Fruit fly (Drosophila melanogaster): ENCODE data around the gene CG17260.

Gene CG17260

dm6 chr2L:3022986-3023385 is 14.0 kb upstream of the CG17260 start, which contains the start of the genes alpha4GT1 and Prp40 (continued):
- TF ChIP-seq CG6254 (GFP tag; optimal IDR thresholded peaks at IDR 0.05), result peak; percentile 70
- TF ChIP-seq CG4617 (GFP tag; optimal IDR thresholded peaks at IDR 0.05; ENCODE audit: borderline replicate concordance), result peak; percentile 89
- no peak for TF ChIP-seq ham (GFP tag; IDR thresholded peaks at IDR 0.05)
- TF ChIP-seq nerfin-1 (tag; optimal IDR thresholded peaks at IDR 0.05), result no peak
- no peak for TF ChIP-seq mirr (GFP tag; optimal IDR thresholded peaks at IDR 0.05)
- peak; percentile 39 for TF ChIP-seq Med (GFP tag)
- TF ChIP-seq nerfin-2 (GFP tag; IDR thresholded peaks at IDR 0.05; ENCODE audit: partially characterized antibody), result peak; percentile 84
- no peak for TF ChIP-seq CG1024 (GFP tag; IDR thresholded peaks at IDR 0.05)
- TF ChIP-seq grau (tag; optimal IDR thresholded peaks at IDR 0.05), result no peak
- no peak for TF ChIP-seq CG32532 (GFP tag; IDR thresholded peaks at IDR 0.05)
- TF ChIP-seq CG9797 (GFP tag; optimal IDR thresholded peaks at IDR 0.05), result peak; percentile 4
- TF ChIP-seq CG2678 (tag; optimal IDR thresholded peaks at IDR 0.05), result no peak
- TF ChIP-seq CG17359 (tag; optimal IDR thresholded peaks at IDR 0.05), result no peak
- peak; percentile 75 for TF ChIP-seq CG2116 (GFP tag; optimal IDR thresholded peaks at IDR 0.05)
- TF ChIP-seq CG8290 (GFP tag; optimal IDR thresholded peaks at IDR 0.05), result no peak
- no peak for TF ChIP-seq CG8290 (tag; optimal IDR thresholded peaks at IDR 0.05)
- peak; percentile 54 for TF ChIP-seq CG12659 (GFP tag; optimal IDR thresholded peaks at IDR 0.05)
- no peak for TF ChIP-seq Hr3 (GFP tag; optimal IDR thresholded peaks at IDR 0.05)
- TF ChIP-seq CG13287 (GFP tag; IDR thresholded peaks at IDR 0.05; ENCODE audit: partially characterized antibody), result peak; percentile 87
- TF ChIP-seq fd3F (GFP tag; optimal IDR thresholded peaks at IDR 0.05), result no peak
- no peak for TF ChIP-seq CG3847 (GFP tag; IDR thresholded peaks at IDR 0.05)
- no peak for TF ChIP-seq dati (GFP tag; IDR thresholded peaks at IDR 0.05)
- no peak for TF ChIP-seq prd (optimal IDR thresholded peaks at IDR 0.05)
- no peak for TF ChIP-seq prd (GFP tag; IDR thresholded peaks at IDR 0.05)
- TF ChIP-seq Elba2 (GFP tag; optimal IDR thresholded peaks at IDR 0.05), result no peak
- TF ChIP-seq CG7928 (GFP tag; optimal IDR thresholded peaks at IDR 0.05), result no peak
- no peak for TF ChIP-seq CG7556 (GFP tag; optimal IDR thresholded peaks at IDR 0.05)
- TF ChIP-seq CG1602 (GFP tag; optimal IDR thresholded peaks at IDR 0.05), result no peak
- peak; percentile 90 for TF ChIP-seq CG7963 (GFP tag; IDR thresholded peaks at IDR 0.05; ENCODE audit: partially characterized antibody)
- TF ChIP-seq Taf1 (GFP tag; IDR thresholded peaks at IDR 0.05), result no peak
- TF ChIP-seq CG12391 (tag; optimal IDR thresholded peaks at IDR 0.05), result no peak
- no peak for TF ChIP-seq CG11398 (GFP tag; optimal IDR thresholded peaks at IDR 0.05)
- TF ChIP-seq croc (GFP tag; conservative IDR thresholded peaks at IDR 0.05), result no peak
- peak; percentile 80 for TF ChIP-seq mld (GFP tag; IDR thresholded peaks at IDR 0.05; ENCODE audit: partially characterized antibody)
- TF ChIP-seq knrl (GFP tag; IDR thresholded peaks at IDR 0.05; ENCODE audit: partially characterized antibody), result peak; percentile 67; the same call in 2 of the 3 replicates
- no peak for TF ChIP-seq Dfd (GFP tag; optimal IDR thresholded peaks at IDR 0.05)
- TF ChIP-seq Drgx (GFP tag; IDR thresholded peaks at IDR 0.05), result no peak
- TF ChIP-seq CG11093 (GFP tag; IDR thresholded peaks at IDR 0.05), result no peak
- peak; percentile 5 for TF ChIP-seq nmo (GFP tag; optimal IDR thresholded peaks at IDR 0.05)
- TF ChIP-seq wdn (GFP tag; IDR thresholded peaks at IDR 0.05), result no peak
- no peak for TF ChIP-seq CG7786 (GFP tag; optimal IDR thresholded peaks at IDR 0.05)
- TF ChIP-seq zfh2 (GFP tag; optimal IDR thresholded peaks at IDR 0.05), result no peak
- TF ChIP-seq D19B (GFP tag; optimal IDR thresholded peaks at IDR 0.05), result no peak
- TF ChIP-seq Doc3 (GFP tag; IDR thresholded peaks at IDR 0.05; ENCODE audit: partially characterized antibody), result peak; percentile 64; the same call in 2 of the 3 replicates
- peak; percentile 17 for TF ChIP-seq CG13624 (GFP tag; optimal IDR thresholded peaks at IDR 0.05)
- TF ChIP-seq CG43689 (GFP tag; IDR thresholded peaks at IDR 0.05), result no peak
- no peak for TF ChIP-seq emc (GFP tag; optimal IDR thresholded peaks at IDR 0.05)
- TF ChIP-seq Lpt (GFP tag; optimal IDR thresholded peaks at IDR 0.05), result no peak
- TF ChIP-seq danr (GFP tag; IDR thresholded peaks at IDR 0.05), result no peak
- TF ChIP-seq HmgZ (tag; optimal IDR thresholded peaks at IDR 0.05), result peak; percentile 49
- TF ChIP-seq CG17829 (tag; optimal IDR thresholded peaks at IDR 0.05), result no peak
- peak; percentile 98 for TF ChIP-seq MBD-R2 (GFP tag; IDR thresholded peaks at IDR 0.05)

Measured in whole organism, embryonic.